Fruit fly (Drosophila melanogaster): Measurements from ENCODE around the gene Nnk.
A peak's percentile ranks its signal among the peaks of the same experiment; 100 is the strongest.

The Nnk gene

DNA sequence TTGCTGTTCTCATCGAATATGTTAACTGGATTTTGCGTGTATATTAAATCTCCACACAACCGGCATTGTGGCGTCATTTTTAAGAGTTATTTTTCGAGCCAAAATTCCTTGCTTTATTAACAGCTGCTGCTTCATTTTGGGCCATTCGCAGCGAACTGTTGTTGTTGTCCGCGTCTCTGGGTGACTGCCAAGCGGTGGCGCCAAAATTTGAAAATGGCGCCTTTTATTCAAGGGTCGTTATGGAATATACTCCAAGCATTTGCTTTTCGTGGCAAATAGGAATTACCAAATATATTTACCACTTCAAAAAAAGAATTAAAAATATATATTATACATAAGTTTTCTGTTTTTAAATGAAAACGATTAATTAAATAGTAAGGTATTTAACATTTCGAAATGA, at the start of gene Nnk:
Nnk (minus strand) TSS at position 158 of the 400 bp plus-strand sequence.
- TF ChIP-seq Doc3 (GFP tag; IDR thresholded peaks at IDR 0.05; ENCODE audit: partially characterized antibody) = no peak
- peak; percentile 25 for TF ChIP-seq CG1603 (tag; optimal IDR thresholded peaks at IDR 0.05)
- TF ChIP-seq CTCF (GFP tag; optimal IDR thresholded peaks at IDR 0.05) = peak; percentile 34
- no peak for TF ChIP-seq Dip3 (GFP tag; optimal IDR thresholded peaks at IDR 0.05)
- no peak for TF ChIP-seq CG4820 (GFP tag; optimal IDR thresholded peaks at IDR 0.05)
- peak; percentile 23 for TF ChIP-seq MESR4 (GFP tag; optimal IDR thresholded peaks at IDR 0.05)
- TF ChIP-seq sd (tag; optimal IDR thresholded peaks at IDR 0.05) = peak; percentile 85
- TF ChIP-seq E2f1 (GFP tag; IDR thresholded peaks at IDR 0.05) = peak; percentile 66
- peak; percentile 6 for TF ChIP-seq gfzf (GFP tag; optimal IDR thresholded peaks at IDR 0.05)
- no peak for TF ChIP-seq Ptx1 (GFP tag; IDR thresholded peaks at IDR 0.05)
- TF ChIP-seq cad (GFP tag; optimal IDR thresholded peaks at IDR 0.05) = no peak
- no peak for TF ChIP-seq chif (GFP tag; optimal IDR thresholded peaks at IDR 0.05)
- TF ChIP-seq crc (GFP tag; optimal IDR thresholded peaks at IDR 0.05) = no peak
- no peak for TF ChIP-seq CG7928 (GFP tag; optimal IDR thresholded peaks at IDR 0.05)
- peak; percentile 76 for TF ChIP-seq Med (GFP tag)
- no peak for TF ChIP-seq seq (GFP tag; IDR thresholded peaks at IDR 0.05)
- no peak for TF ChIP-seq Hmx (GFP tag; optimal IDR thresholded peaks at IDR 0.05)
- TF ChIP-seq yki (optimal IDR thresholded peaks at IDR 0.05) = peak; percentile 64
- no peak for TF ChIP-seq CG13624 (GFP tag; optimal IDR thresholded peaks at IDR 0.05)
- peak; percentile 88 for TF ChIP-seq MBD-R2 (GFP tag; IDR thresholded peaks at IDR 0.05)
- no peak for TF ChIP-seq CG11504 (tag; optimal IDR thresholded peaks at IDR 0.05)
- TF ChIP-seq fd3F (GFP tag; optimal IDR thresholded peaks at IDR 0.05) = no peak
- peak; percentile 4 for TF ChIP-seq BEAF-32 (GFP tag; optimal IDR thresholded peaks at IDR 0.05)
- TF ChIP-seq Nf-YB (GFP tag; optimal IDR thresholded peaks at IDR 0.05) = no peak
- TF ChIP-seq Lhr (GFP tag; optimal IDR thresholded peaks at IDR 0.05) = peak; percentile 12
- TF ChIP-seq ara (GFP tag; IDR thresholded peaks at IDR 0.05) = no peak
- TF ChIP-seq CG17385 (GFP tag; optimal IDR thresholded peaks at IDR 0.05) = peak; percentile 94
- peak; percentile 55 for TF ChIP-seq CG4360 (GFP tag; IDR thresholded peaks at IDR 0.05)
- TF ChIP-seq CG13123 (GFP tag; optimal IDR thresholded peaks at IDR 0.05) = no peak
- TF ChIP-seq CG12391 (tag; optimal IDR thresholded peaks at IDR 0.05) = no peak
- TF ChIP-seq HHEX (GFP tag; optimal IDR thresholded peaks at IDR 0.05) = no peak
- TF ChIP-seq CG15514 (GFP tag; optimal IDR thresholded peaks at IDR 0.05) = peak; percentile 56
- TF ChIP-seq schlank (tag; optimal IDR thresholded peaks at IDR 0.05) = no peak
- peak; percentile 29 to 81 for TF ChIP-seq crp (GFP tag; optimal IDR thresholded peaks at IDR 0.05)
- no peak for TF ChIP-seq Fer2 (tag; optimal IDR thresholded peaks at IDR 0.05)
- TF ChIP-seq NFAT (GFP tag; IDR thresholded peaks at IDR 0.05) = no peak
- no peak for TF ChIP-seq CG9797 (GFP tag; optimal IDR thresholded peaks at IDR 0.05)
- peak; percentile 45 for TF ChIP-seq stwl (tag; optimal IDR thresholded peaks at IDR 0.05)
- peak; percentile 97 for TF ChIP-seq E2f2 (GFP tag; IDR thresholded peaks at IDR 0.05)
- no peak for TF ChIP-seq kay (GFP tag; optimal IDR thresholded peaks at IDR 0.05)
- no peak for TF ChIP-seq CHES-1-like (GFP tag; optimal IDR thresholded peaks at IDR 0.05)
- no peak for TF ChIP-seq Mes4 (GFP tag; optimal IDR thresholded peaks at IDR 0.05)
- TF ChIP-seq CG4282 (GFP tag; optimal IDR thresholded peaks at IDR 0.05) = no peak
- TF ChIP-seq CG17829 (tag; optimal IDR thresholded peaks at IDR 0.05) = peak; percentile 7
- TF ChIP-seq CG17912 (GFP tag; optimal IDR thresholded peaks at IDR 0.05) = no peak
- peak; percentile 48 for TF ChIP-seq Myb (GFP tag; optimal IDR thresholded peaks at IDR 0.05)
- peak; percentile 24; the same call in 1 of the 3 replicates for TF ChIP-seq row (GFP tag; IDR thresholded peaks at IDR 0.05)
- TF ChIP-seq CG9817 (tag; optimal IDR thresholded peaks at IDR 0.05) = no peak
- peak; percentile 56 for TF ChIP-seq CG4617 (GFP tag; optimal IDR thresholded peaks at IDR 0.05; ENCODE audit: borderline replicate concordance)
- TF ChIP-seq Sin3A (optimal IDR thresholded peaks at IDR 0.05) = peak; percentile 10
- TF ChIP-seq eve (GFP tag; optimal IDR thresholded peaks at IDR 0.05) = no peak
- peak; percentile 30 for TF ChIP-seq CG14710 (tag; optimal IDR thresholded peaks at IDR 0.05)
- no peak for TF ChIP-seq pnt (GFP tag; optimal IDR thresholded peaks at IDR 0.05)
